Worm (Caenorhabditis elegans): Measurements from ENCODE around the gene R05G6.9.

The R05G6.9 gene

ce11 chrIV:7477197-7477596, 38.9 kb downstream of the R05G6.9 start, which contains the start of gene pycr-4:
pycr-4 (minus strand) TSS chrIV:7477297.
- TF ChIP-seq snpc-1.2 (GFP tag; IDR thresholded peaks at IDR 0.05) (no peak), nhr-77 (tag; optimal IDR thresholded peaks at IDR 0.05) (no peak)

ce11 chrIV:7474826-7475225, 41.2 kb downstream of the R05G6.9 start, which contains the start of gene slc-25A18.2:
slc-25A18.2 (plus strand) TSS chrIV:7475041.
- TF ChIP-seq unc-62 (GFP tag; optimal IDR thresholded peaks at IDR 0.05 in 1 of 2): peak in 1 of 2 experiments; percentile 68
- no peak for TF ChIP-seq unc-62 (tag; optimal IDR thresholded peaks at IDR 0.05)
- no peak for TF ChIP-seq lin-13 (GFP tag; optimal IDR thresholded peaks at IDR 0.05)
- TF ChIP-seq nhr-28 (tag; optimal IDR thresholded peaks at IDR 0.05): no peak

- TF ChIP-seq unc-130 (GFP tag; optimal IDR thresholded peaks at IDR 0.05): peak; percentile 11
- no peak for TF ChIP-seq F10B5.3 (tag; optimal IDR thresholded peaks at IDR 0.05)
These were observed 42.9 kb downstream of the R05G6.9 start, which contains the start of the genes plk-3 and F55G1.6 for ce11 chrIV:7473159-7473649. plk-3 (minus strand) TSS chrIV:7473209. F55G1.6 (plus strand) TSS chrIV:7473517.

ce11 chrIV:7469782-7470413, 46.2 kb downstream of the R05G6.9 start, which contains the start of gene F55G1.7:
F55G1.7 (minus strand) TSS chrIV:7469832.
- TF ChIP-seq unc-39 (tag; optimal IDR thresholded peaks at IDR 0.05) (no peak), nhr-28 (tag; optimal IDR thresholded peaks at IDR 0.05) (peak; percentile 12), dmd-6 (GFP tag; IDR thresholded peaks at IDR 0.05) (peak; percentile 40), unc-62 (GFP tag; optimal IDR thresholded peaks at IDR 0.05 in 1 of 2) (peak in 1 of 2 experiments; percentile 85), unc-62 (tag; optimal IDR thresholded peaks at IDR 0.05) (no peak), mxl-3 (GFP tag; optimal IDR thresholded peaks at IDR 0.05) (no peak), sdz-12 (GFP tag; optimal IDR thresholded peaks at IDR 0.05) (no peak), mdl-1 (tag; optimal IDR thresholded peaks at IDR 0.05) (peak in 1 of 2 experiments; percentile 12)

ce11 chrIV:7468638-7469037, 47.4 kb downstream of the R05G6.9 start:
- TF ChIP-seq unc-62 (GFP tag; optimal IDR thresholded peaks at IDR 0.05 in 1 of 2) (peak in 1 of 2 experiments; percentile 9), unc-62 (tag; optimal IDR thresholded peaks at IDR 0.05) (no peak), ces-1 (GFP tag; optimal IDR thresholded peaks at IDR 0.05) (no peak), pqm-1 (tag; optimal IDR thresholded peaks at IDR 0.05) (peak; percentile 72), daf-8 (GFP tag; IDR thresholded peaks at IDR 0.05) (no peak), nhr-76 (tag; optimal IDR thresholded peaks at IDR 0.05) (no peak)

- peak; percentile 48 for TF ChIP-seq pqm-1 (tag; optimal IDR thresholded peaks at IDR 0.05)
- 0 out of 2 replicates have a peak, but pooled peaks have one; percentile 15 for TF ChIP-seq tra-1 (GFP tag; IDR thresholded peaks at IDR 0.05)
- TF ChIP-seq F26F4.8 (GFP tag; conservative IDR thresholded peaks at IDR 0.05): no peak
These were observed 48.9 kb downstream of the R05G6.9 start for ce11 chrIV:7467170-7467569.

ce11 chrIV:7465857-7466256, 50.2 kb downstream of the R05G6.9 start, which contains the start of gene F13B6.3:
F13B6.3 (minus strand) TSS chrIV:7465957.
- no peak for TF ChIP-seq lin-15B (tag; optimal IDR thresholded peaks at IDR 0.05)
- no peak for TF ChIP-seq zfp-3 (GFP tag; conservative IDR thresholded peaks at IDR 0.05)
- TF ChIP-seq hlh-11 (tag; optimal IDR thresholded peaks at IDR 0.05): no peak
- no peak for TF ChIP-seq R02D3.7 (tag; optimal IDR thresholded peaks at IDR 0.05)
- no peak for TF ChIP-seq dmd-9 (GFP tag; IDR thresholded peaks at IDR 0.05)
- no peak for TF ChIP-seq lsy-2 (tag; optimal IDR thresholded peaks at IDR 0.05)
- TF ChIP-seq F44E2.7 (GFP tag; IDR thresholded peaks at IDR 0.05): no peak

Measured in whole organism, L4 larva.